Worm (Caenorhabditis elegans) whole organism, L1 larva: ENCODE measurements around the gene twk-48.

Experiments
- hlh-4 ChIP-seq: sonication (generic microtip); optimal IDR thresholded peaks from 2 replicates; lab custom pipeline; 2016; ENCODE audit warnings: mild to moderate bottlenecking, missing genetic modification characterization, missing compliant biosample characterization
- nhr-28 ChIP-seq: fragments of 150-350 bp; optimal IDR thresholded peaks from 2 replicates; lab custom pipeline; 2014; ENCODE audit warnings: missing biosample characterization, missing genetic modification characterization

DNA sequence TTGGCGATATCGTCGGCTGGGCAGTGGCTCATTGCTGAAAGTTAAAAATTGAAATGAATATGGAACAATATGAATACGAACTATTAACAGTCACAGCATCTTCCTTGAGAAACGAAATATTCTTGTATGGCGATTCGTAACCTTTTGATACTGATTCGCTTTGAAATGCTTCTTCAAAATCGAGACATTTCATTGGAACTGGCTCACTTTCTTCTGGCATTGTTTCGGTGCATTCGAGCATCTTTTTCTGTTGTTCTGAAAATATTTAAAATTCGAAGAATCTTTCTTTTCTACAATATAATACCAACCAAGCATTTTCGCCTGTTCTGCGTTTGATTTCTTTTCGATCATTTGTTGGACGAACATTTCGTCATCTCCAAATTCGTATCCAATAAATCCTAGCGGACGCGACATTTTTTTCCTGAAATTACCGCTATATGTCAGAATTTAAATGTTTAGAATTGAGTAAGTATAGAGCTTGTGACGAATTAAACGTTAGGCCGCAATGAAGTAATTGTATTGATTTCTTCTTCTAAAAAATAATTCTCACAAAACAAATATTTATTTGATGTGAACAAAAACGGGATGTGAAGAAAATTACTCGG, 36.1 kb upstream of the twk-48 start, which contains the start of gene lin-52:
- TF ChIP-seq hlh-4 (no peak), nhr-28 (tag; lab: Kevin White, UChicago) (no peak)
